Worm (Caenorhabditis elegans) whole organism, L1 larva: ENCODE results near the gene C36B7.6.

Source experiments
- F16B12.6 ChIP-seq: fragments of 150-350 bp; optimal IDR thresholded peaks from 2 replicates; lab custom pipeline; 2014; ENCODE audit warnings: missing biosample characterization, missing genetic modification characterization
- ces-1 ChIP-seq: fragments of 150-350 bp; optimal IDR thresholded peaks from 2 replicates; lab custom pipeline; 2014; ENCODE audit warnings: missing biosample characterization, missing genetic modification reagents, missing genetic modification characterization
- egl-27 ChIP-seq, 2 experiments: fragments of 150-350 bp in 1 of 2; sonication (generic microtip); optimal IDR thresholded peaks; 3 replicates each; lab custom pipeline; 2017 to 2018; ENCODE audit warnings: missing biosample characterization in 2 of 2, missing genetic modification characterization in 2 of 2, missing genetic modification reagents in 2 of 2
- isw-1 ChIP-seq: fragments of 200-800 bp; sonication (Bioruptor generic); IDR thresholded peaks from 2 replicates; pipeline ENCODE4 v1.3.6; 2022; ENCODE audit warnings: missing genetic modification characterization, missing compliant biosample characterization
- lin-39 ChIP-seq: fragments of 150-350 bp; optimal IDR thresholded peaks from 2 replicates; lab custom pipeline; 2014; ENCODE audit warnings: missing biosample characterization, missing genetic modification reagents, missing genetic modification characterization
- nhr-20 ChIP-seq: sonication (generic microtip); optimal IDR thresholded peaks from 2 replicates; lab custom pipeline; 2016; ENCODE audit warnings: mild to moderate bottlenecking, missing genetic modification characterization, missing compliant biosample characterization
- snpc-4 ChIP-seq: fragments of 150-350 bp; optimal IDR thresholded peaks from 2 replicates; lab custom pipeline; 2014; ENCODE audit warnings: missing biosample characterization, missing genetic modification characterization
- sox-4 ChIP-seq: sonication (generic microtip); optimal IDR thresholded peaks from 2 replicates; lab custom pipeline; 2016; ENCODE audit warnings: missing genetic modification characterization, missing compliant biosample characterization

- no peak for TF ChIP-seq ces-1 (GFP tag; lab: Kevin White, UChicago)
- no peak for TF ChIP-seq isw-1
- TF ChIP-seq sox-4 (tag; lab: Kevin White, UChicago), result no peak
- no peak for TF ChIP-seq lin-39 (tag; lab: Kevin White, UChicago)
- no peak for TF ChIP-seq egl-27 (tag; optimal IDR thresholded peaks at IDR 0.05; lab: Kevin White, UChicago)
- TF ChIP-seq F16B12.6 (tag; lab: Kevin White, UChicago), result no peak
- no peak for TF ChIP-seq snpc-4 (tag; lab: Kevin White, UChicago)
- no peak for TF ChIP-seq nhr-20 (tag; lab: Kevin White, UChicago)
Measured at ce11 chrX:7140682-7141254, 40.6 kb upstream of the C36B7.6 start.
